Worm (Caenorhabditis elegans) whole organism, L1 larva: ENCODE measurements around the gene R02F2.8.

Experiments used
- C04F5.9 ChIP-seq: sonication (generic microtip); optimal IDR thresholded peaks from 2 replicates; lab custom pipeline; 2016; ENCODE audit warnings: missing genetic modification characterization, missing compliant biosample characterization
- F16B12.6 ChIP-seq: fragments of 150-350 bp; optimal IDR thresholded peaks from 2 replicates; lab custom pipeline; 2014; ENCODE audit warnings: missing biosample characterization, missing genetic modification characterization
- Y116A8C.19 ChIP-seq: sonication (generic microtip); optimal IDR thresholded peaks from 2 replicates; lab custom pipeline; 2016; ENCODE audit warnings: missing compliant biosample characterization, missing genetic modification characterization, borderline replicate concordance
- alr-1 ChIP-seq: fragments of 200-800 bp; sonication (Bioruptor generic); optimal IDR thresholded peaks from 2 replicates; lab custom pipeline; 2018; ENCODE audit warnings: borderline replicate concordance, mild to moderate bottlenecking, missing genetic modification characterization, missing compliant biosample characterization
- aly-2 ChIP-seq: fragments of 150-350 bp; optimal IDR thresholded peaks from 2 replicates; lab custom pipeline; 2014; ENCODE audit warnings: missing biosample characterization, missing genetic modification characterization
- ceh-63 ChIP-seq: fragments of 200-800 bp; sonication (Bioruptor generic); optimal IDR thresholded peaks from 2 replicates; lab custom pipeline; 2018; ENCODE audit warnings: mild to moderate bottlenecking, missing genetic modification characterization, missing compliant biosample characterization
- ceh-8 ChIP-seq: fragments of 200-800 bp; sonication (Bioruptor generic); optimal IDR thresholded peaks from 2 replicates; lab custom pipeline; 2018; ENCODE audit warnings: mild to moderate bottlenecking, missing genetic modification characterization, moderate library complexity, missing compliant biosample characterization
- ceh-88 ChIP-seq: fragments of 200-800 bp; sonication (Bioruptor generic); IDR thresholded peaks from 2 replicates; pipeline ENCODE4 v1.3.6; 2022; ENCODE audit warnings: missing genetic modification characterization, missing compliant biosample characterization
- ceh-90 ChIP-seq: sonication (generic microtip); optimal IDR thresholded peaks from 2 replicates; lab custom pipeline; 2016; ENCODE audit warnings: missing genetic modification characterization, missing compliant biosample characterization
- ces-1 ChIP-seq: fragments of 150-350 bp; optimal IDR thresholded peaks from 2 replicates; lab custom pipeline; 2014; ENCODE audit warnings: missing biosample characterization, missing genetic modification reagents, missing genetic modification characterization
- dpl-1 ChIP-seq, 3 experiments: fragments of 150-350 bp in 2 of 3; sonication (generic microtip) in 1 of 3; optimal IDR thresholded peaks; 2 replicates each; lab custom pipeline; 2014 to 2017; ENCODE audit warnings: missing biosample characterization in 3 of 3, missing genetic modification characterization in 3 of 3, missing genetic modification reagents in 3 of 3
- dsc-1 ChIP-seq: sonication (generic microtip); optimal IDR thresholded peaks from 2 replicates; lab custom pipeline; 2016; ENCODE audit warnings: mild to moderate bottlenecking, missing genetic modification characterization, missing compliant biosample characterization
- efl-3 ChIP-seq: fragments of 200-800 bp; sonication (Bioruptor generic); optimal IDR thresholded peaks from 2 replicates; lab custom pipeline; 2018; ENCODE audit warnings: mild to moderate bottlenecking, missing genetic modification characterization, missing compliant biosample characterization
- egl-13 ChIP-seq: sonication (generic microtip); optimal IDR thresholded peaks from 2 replicates; lab custom pipeline; 2016; ENCODE audit warnings: missing genotype, missing genetic modification reagents, missing genetic modification characterization, missing compliant biosample characterization
- elt-2 ChIP-seq: sonication (generic microtip); optimal IDR thresholded peaks from 2 replicates; lab custom pipeline; 2016; ENCODE audit warnings: missing genetic modification characterization, mild to moderate bottlenecking, inconsistent platforms, missing compliant biosample characterization, missing genetic modification reagents
- elt-3 ChIP-seq, 6 experiments: fragments of 150-350 bp in 1 of 6; sonication (generic microtip); optimal IDR thresholded peaks; 2 replicates each; lab custom pipeline; 2017 to 2018; ENCODE audit warnings: missing biosample characterization in 6 of 6, missing genetic modification characterization in 6 of 6, inconsistent platforms in 1 of 6
- ets-5 ChIP-seq: fragments of 200-800 bp; sonication (Bioruptor generic); IDR thresholded peaks from 2 replicates; pipeline ENCODE4 v1.3.6; 2022; ENCODE audit warnings: missing genetic modification characterization, missing compliant biosample characterization
- fkh-10 ChIP-seq: sonication (generic microtip); optimal IDR thresholded peaks from 2 replicates; lab custom pipeline; 2017; ENCODE audit warnings: missing biosample characterization, missing genetic modification reagents, missing genetic modification characterization
- fkh-4 ChIP-seq: sonication (generic microtip); optimal IDR thresholded peaks from 2 replicates; lab custom pipeline; 2016; ENCODE audit warnings: missing compliant biosample characterization, missing genetic modification characterization, borderline replicate concordance
- grh-1 ChIP-seq: fragments of 200-800 bp; sonication (Bioruptor generic); IDR thresholded peaks from 2 replicates; pipeline ENCODE4 v1.3.6; 2022; ENCODE audit warnings: missing genetic modification reagents, missing genetic modification characterization, missing compliant biosample characterization
- hlh-17 ChIP-seq: fragments of 200-800 bp; sonication (Bioruptor generic); optimal IDR thresholded peaks from 2 replicates; lab custom pipeline; 2018; ENCODE audit warnings: missing genetic modification characterization, mild to moderate bottlenecking, missing compliant biosample characterization, moderate library complexity, borderline replicate concordance
- lin-14 ChIP-seq: fragments of 200-800 bp; sonication (Bioruptor generic); optimal IDR thresholded peaks from 2 replicates; lab custom pipeline; 2018; ENCODE audit warnings: mild to moderate bottlenecking, missing genetic modification characterization, moderate library complexity, missing compliant biosample characterization
- lin-35 ChIP-seq, 2 experiments: fragments of 150-350 bp; optimal IDR thresholded peaks; 2 replicates each; lab custom pipeline; 2014; ENCODE audit warnings: missing biosample characterization in 2 of 2, missing genetic modification characterization in 2 of 2, missing genetic modification reagents in 2 of 2
- lin-39 ChIP-seq: fragments of 150-350 bp; optimal IDR thresholded peaks from 2 replicates; lab custom pipeline; 2014; ENCODE audit warnings: missing biosample characterization, missing genetic modification reagents, missing genetic modification characterization
- lir-3 ChIP-seq: sonication (generic microtip); optimal IDR thresholded peaks from 2 replicates; lab custom pipeline; 2016; ENCODE audit warnings: mild to moderate bottlenecking, missing genetic modification characterization, moderate library complexity, missing compliant biosample characterization; ENCODE audit not compliant: poor library complexity
- lsy-2 ChIP-seq, 2 experiments: fragments of 150-350 bp; optimal IDR thresholded peaks; 2 replicates each; lab custom pipeline; 2014; ENCODE audit warnings: missing biosample characterization in 2 of 2, missing genetic modification characterization in 2 of 2
- mab-9 ChIP-seq: fragments of 200-800 bp; sonication (Bioruptor generic); IDR thresholded peaks from 2 replicates; pipeline ENCODE4 v1.3.6; 2022; ENCODE audit warnings: missing genetic modification reagents, missing genetic modification characterization, missing compliant biosample characterization
- mdl-1 ChIP-seq, 2 experiments: fragments of 150-350 bp; optimal IDR thresholded peaks; 2 replicates each; lab custom pipeline; 2014 to 2017; ENCODE audit warnings: missing biosample characterization in 2 of 2, missing genetic modification characterization in 2 of 2, inconsistent platforms in 1 of 2
- mep-1 ChIP-seq: fragments of 150-350 bp; optimal IDR thresholded peaks from 2 replicates; lab custom pipeline; 2014; ENCODE audit warnings: missing biosample characterization, missing genetic modification characterization
- nhr-19 ChIP-seq: fragments of 200-800 bp; sonication (Bioruptor generic); conservative IDR thresholded peaks from 2 replicates; pipeline ENCODE4 v1.3.6; 2022; ENCODE audit warnings: missing genetic modification characterization, missing compliant biosample characterization
- nhr-20 ChIP-seq: sonication (generic microtip); optimal IDR thresholded peaks from 2 replicates; lab custom pipeline; 2016; ENCODE audit warnings: mild to moderate bottlenecking, missing genetic modification characterization, missing compliant biosample characterization
- nhr-28 ChIP-seq: fragments of 150-350 bp; optimal IDR thresholded peaks from 2 replicates; lab custom pipeline; 2014; ENCODE audit warnings: missing biosample characterization, missing genetic modification characterization
- nhr-47 ChIP-seq: sonication (generic microtip); optimal IDR thresholded peaks from 2 replicates; lab custom pipeline; 2016; ENCODE audit warnings: mild to moderate bottlenecking, missing genetic modification characterization, moderate library complexity, missing compliant biosample characterization
- nhr-76 ChIP-seq: sonication (generic microtip); optimal IDR thresholded peaks from 2 replicates; lab custom pipeline; 2017; ENCODE audit warnings: missing biosample characterization, missing genetic modification characterization
- nhr-77 ChIP-seq: fragments of 150-350 bp; optimal IDR thresholded peaks from 2 replicates; lab custom pipeline; 2014; ENCODE audit warnings: missing biosample characterization, missing genetic modification characterization
- nhr-84 ChIP-seq: sonication (generic microtip); optimal IDR thresholded peaks from 2 replicates; lab custom pipeline; 2017; ENCODE audit warnings: missing biosample characterization, missing genetic modification characterization
- nhr-85 ChIP-seq: sonication (generic microtip); peaks from one replicate; lab custom pipeline; 2016; ENCODE audit warnings: missing genetic modification characterization, inconsistent platforms, missing compliant biosample characterization
- nhr-90 ChIP-seq: sonication (generic microtip); optimal IDR thresholded peaks from 2 replicates; lab custom pipeline; 2016; ENCODE audit warnings: mild to moderate bottlenecking, missing genetic modification characterization, missing compliant biosample characterization; ENCODE audit not compliant: poor library complexity
- pax-3 ChIP-seq: fragments of 200-800 bp; sonication (Bioruptor generic); optimal IDR thresholded peaks from 2 replicates; lab custom pipeline; 2018; ENCODE audit warnings: mild to moderate bottlenecking, missing genetic modification characterization, moderate library complexity, missing compliant biosample characterization
- pqm-1 ChIP-seq: sonication (generic microtip); optimal IDR thresholded peaks from 3 replicates; lab custom pipeline; 2017; ENCODE audit warnings: missing biosample characterization, missing genetic modification characterization
- rnt-1 ChIP-seq: sonication (generic microtip); optimal IDR thresholded peaks from 2 replicates; lab custom pipeline; 2016; ENCODE audit warnings: mild to moderate bottlenecking, missing genetic modification characterization, moderate library complexity, missing compliant biosample characterization
- snpc-4 ChIP-seq: fragments of 150-350 bp; optimal IDR thresholded peaks from 2 replicates; lab custom pipeline; 2014; ENCODE audit warnings: missing biosample characterization, missing genetic modification characterization
- sox-4 ChIP-seq: sonication (generic microtip); optimal IDR thresholded peaks from 2 replicates; lab custom pipeline; 2016; ENCODE audit warnings: missing genetic modification characterization, missing compliant biosample characterization
- sptf-1 ChIP-seq: fragments of 150-350 bp; optimal IDR thresholded peaks from 2 replicates; lab custom pipeline; 2014; ENCODE audit warnings: missing biosample characterization, missing genetic modification characterization
- sup-37 ChIP-seq: fragments of 200-800 bp; sonication (Bioruptor generic); optimal IDR thresholded peaks from 2 replicates; lab custom pipeline; 2018; ENCODE audit warnings: mild to moderate bottlenecking, missing genetic modification characterization, missing compliant biosample characterization
- swsn-7 ChIP-seq: sonication (generic microtip); optimal IDR thresholded peaks from 2 replicates; lab custom pipeline; 2016; ENCODE audit warnings: missing genetic modification characterization, missing compliant biosample characterization
- tlp-1 ChIP-seq: fragments of 150-350 bp; optimal IDR thresholded peaks from 2 replicates; lab custom pipeline; 2014; ENCODE audit warnings: missing biosample characterization, missing genetic modification characterization
- unc-130 ChIP-seq: fragments of 150-350 bp; optimal IDR thresholded peaks from 2 replicates; lab custom pipeline; 2017; ENCODE audit warnings: missing biosample characterization, missing genetic modification characterization, inconsistent platforms
- unc-30 ChIP-seq: sonication (generic microtip); optimal IDR thresholded peaks from 2 replicates; lab custom pipeline; 2017; ENCODE audit warnings: missing biosample characterization, missing genetic modification characterization
- unc-62 ChIP-seq: fragments of 150-350 bp; optimal IDR thresholded peaks from 2 replicates; lab custom pipeline; 2014; ENCODE audit warnings: missing biosample characterization, missing genetic modification reagents, missing genetic modification characterization
- vab-15 ChIP-seq: sonication (generic microtip); optimal IDR thresholded peaks from 2 replicates; lab custom pipeline; 2017; ENCODE audit warnings: missing genotype, mild to moderate bottlenecking, missing genetic modification characterization, missing compliant biosample characterization
- xbp-1 ChIP-seq: sonication (generic microtip); optimal IDR thresholded peaks from 2 replicates; lab custom pipeline; 2016; ENCODE audit warnings: missing genetic modification characterization, missing compliant biosample characterization
- zag-1 ChIP-seq: fragments of 150-350 bp; optimal IDR thresholded peaks from 2 replicates; lab custom pipeline; 2014; ENCODE audit warnings: missing biosample characterization, missing genetic modification characterization

R02F2.8 gene

ce11 chrIII:5504164-5504563 is 9.1 kb upstream of the R02F2.8 start:
- TF ChIP-seq alr-1 (tag; lab: Kevin White, UChicago) = no peak
- TF ChIP-seq nhr-28 (tag; lab: Kevin White, UChicago) = no peak
- no peak for TF ChIP-seq ceh-63 (GFP tag; lab: Kevin White, UChicago)
- TF ChIP-seq dpl-1 (GFP tag; optimal IDR thresholded peaks at IDR 0.05; lab: Kevin White, UChicago) = peak; percentile 39 to 50 (median 40)
- no peak for TF ChIP-seq grh-1 (GFP tag; lab: Robert Waterston, UW)
- peak; percentile 12 for TF ChIP-seq unc-130 (tag; lab: Kevin White, UChicago)
- TF ChIP-seq nhr-20 = peak; percentile 72
- TF ChIP-seq rnt-1 (tag; lab: Kevin White, UChicago) = peak; percentile 87
- TF ChIP-seq unc-62 (GFP tag; lab: Kevin White, UChicago) = no peak
- TF ChIP-seq tlp-1 (tag; lab: Kevin White, UChicago) = no peak
- TF ChIP-seq nhr-90 (tag; lab: Kevin White, UChicago) = no peak
- TF ChIP-seq swsn-7 = peak; percentile 54
- TF ChIP-seq pax-3 (tag; lab: Kevin White, UChicago) = peak; percentile 63
- TF ChIP-seq mdl-1 (tag; optimal IDR thresholded peaks at IDR 0.05; lab: Kevin White, UChicago) = peak in 1 of 2 experiments; percentile 33
- no peak for TF ChIP-seq lin-39 (tag; lab: Kevin White, UChicago)
- no peak for TF ChIP-seq egl-13 (tag; lab: Kevin White, UChicago)
- no peak for TF ChIP-seq sptf-1 (tag; lab: Kevin White, UChicago)
- TF ChIP-seq efl-3 (GFP tag; lab: Kevin White, UChicago) = no peak
- TF ChIP-seq sox-4 = no peak
- TF ChIP-seq nhr-77 (tag; lab: Kevin White, UChicago) = peak; percentile 49
- no peak for TF ChIP-seq nhr-84
- no peak for TF ChIP-seq fkh-4 (tag; lab: Kevin White, UChicago)
- no peak for TF ChIP-seq C04F5.9
- TF ChIP-seq ceh-90 (tag; lab: Kevin White, UChicago) = no peak
- peak; percentile 64 for TF ChIP-seq nhr-47 (tag; lab: Kevin White, UChicago)
- no peak for TF ChIP-seq ets-5
- TF ChIP-seq ceh-8 (GFP tag; lab: Kevin White, UChicago) = no peak
- TF ChIP-seq ceh-88 (GFP tag; lab: Robert Waterston, UW) = no peak
- no peak for TF ChIP-seq nhr-76
- TF ChIP-seq lir-3 (tag; lab: Kevin White, UChicago) = peak; percentile 34
- TF ChIP-seq xbp-1 (tag; lab: Kevin White, UChicago) = peak; percentile 37
- TF ChIP-seq aly-2 (tag; lab: Kevin White, UChicago) = peak; percentile 86
- peak; percentile 59 to 70 for TF ChIP-seq lin-35 (GFP tag; optimal IDR thresholded peaks at IDR 0.05; lab: Kevin White, UChicago)
- TF ChIP-seq vab-15 = no peak
- no peak for TF ChIP-seq Y116A8C.19 (tag; lab: Kevin White, UChicago)
- TF ChIP-seq sup-37 (GFP tag; lab: Kevin White, UChicago) = no peak
- TF ChIP-seq hlh-17 (GFP tag; lab: Kevin White, UChicago) = no peak
- TF ChIP-seq pqm-1 = no peak
- no peak for TF ChIP-seq F16B12.6 (tag; lab: Kevin White, UChicago)
- TF ChIP-seq mab-9 (GFP tag; lab: Robert Waterston, UW) = no peak
- TF ChIP-seq nhr-19 (GFP tag; lab: Robert Waterston, UW) = peak; percentile 38
- peak in 5 of 6 experiments; percentile 58 to 87 (median 62) for TF ChIP-seq elt-3 (tag; optimal IDR thresholded peaks at IDR 0.05; lab: Kevin White, UChicago)
- peak; percentile 54 to 60 for TF ChIP-seq lsy-2 (tag; optimal IDR thresholded peaks at IDR 0.05; lab: Kevin White, UChicago)
- TF ChIP-seq ces-1 (GFP tag; lab: Kevin White, UChicago) = no peak
- peak; percentile 83 for TF ChIP-seq lin-14
- no peak for TF ChIP-seq unc-30 (tag; lab: Kevin White, UChicago)
- no peak for TF ChIP-seq dsc-1 (tag; lab: Kevin White, UChicago)
- TF ChIP-seq zag-1 = no peak
- TF ChIP-seq mep-1 = peak; percentile 86
- no peak for TF ChIP-seq elt-2 (tag; lab: Kevin White, UChicago)
- peak; percentile 90 for TF ChIP-seq nhr-85 (tag; lab: Kevin White, UChicago)
- TF ChIP-seq snpc-4 (tag; lab: Kevin White, UChicago) = peak; percentile 16
- no peak for TF ChIP-seq fkh-10 (GFP tag; lab: Kevin White, UChicago)
